Worm (Caenorhabditis elegans) whole organism, L2 larva: ENCODE results near the gene fbxa-202.

Source experiments
- ZK546.5 ChIP-seq: sonication (generic microtip); optimal IDR thresholded peaks from 2 replicates; lab custom pipeline; 2017; ENCODE audit warnings: missing biosample characterization, missing genetic modification characterization
- aly-2 ChIP-seq: fragments of 150-350 bp; optimal IDR thresholded peaks from 2 replicates; lab custom pipeline; 2014; ENCODE audit warnings: missing biosample characterization, missing genetic modification characterization
- ceh-16 ChIP-seq: fragments of 150-350 bp; optimal IDR thresholded peaks from 2 replicates; lab custom pipeline; 2014; ENCODE audit warnings: missing biosample characterization, missing genetic modification characterization
- fos-1 ChIP-seq: fragments of 150-350 bp; optimal IDR thresholded peaks from 2 replicates; lab custom pipeline; 2014; ENCODE audit warnings: missing biosample characterization, missing genetic modification characterization

- no peak for TF ChIP-seq ceh-16
- TF ChIP-seq aly-2 (tag; lab: Kevin White, UChicago): no peak
- no peak for TF ChIP-seq fos-1 (tag; lab: Kevin White, UChicago)
- TF ChIP-seq ZK546.5: no peak
Measured at ce11 chrV:6281175-6281574, 45.9 kb upstream of the fbxa-202 start, which contains the start of the genes K12B6.4 and spe-49.
